Worm (Caenorhabditis elegans): Measurements from ENCODE around the gene C16C8.21.

DNA sequence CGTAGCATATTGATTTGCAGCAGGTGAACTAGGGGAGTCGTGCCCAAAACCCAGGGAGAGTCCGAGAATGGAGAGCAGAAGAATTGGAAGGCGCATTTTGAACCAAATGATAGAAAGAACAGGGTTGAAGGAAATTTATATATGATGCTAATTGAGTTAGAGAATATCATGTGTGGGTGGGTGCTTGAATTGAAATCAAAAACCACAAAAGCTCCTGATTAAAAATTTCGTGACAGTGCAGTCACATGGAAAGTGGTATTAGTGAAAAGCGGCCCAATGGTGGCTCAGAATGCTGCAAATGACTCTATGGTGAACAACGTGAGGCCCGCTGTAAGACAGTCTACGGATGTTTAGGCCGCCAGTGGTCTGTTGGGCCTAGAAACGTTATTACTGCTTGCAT, 13.6 kb downstream of the C16C8.21 start, which contains the start of gene C16C8.8:
- no peak for TF ChIP-seq snpc-4 (tag; optimal IDR thresholded peaks at IDR 0.05)
- TF ChIP-seq nhr-11 (tag; optimal IDR thresholded peaks at IDR 0.05) = no peak
- no peak for TF ChIP-seq nhr-237 (tag; optimal IDR thresholded peaks at IDR 0.05)
- no peak for TF ChIP-seq elt-2 (tag; optimal IDR thresholded peaks at IDR 0.05)
- no peak for TF ChIP-seq nhr-28 (tag; optimal IDR thresholded peaks at IDR 0.05)
- TF ChIP-seq lin-39 (tag; optimal IDR thresholded peaks at IDR 0.05) = no peak
- TF ChIP-seq unc-62 (GFP tag; optimal IDR thresholded peaks at IDR 0.05) = no peak
- no peak for TF ChIP-seq unc-39 (tag; optimal IDR thresholded peaks at IDR 0.05)
